Fruit fly (Drosophila melanogaster) whole organism, embryonic: ENCODE data around the gene CAH16.

ENCODE experiments used
- CG9876 ChIP-seq: fragments of 200-800 bp; sonication (Bioruptor generic); optimal IDR thresholded peaks from 2 replicates; lab custom pipeline; 2016; ENCODE audit warnings: missing biosample characterization, missing genetic modification characterization
- ham ChIP-seq: fragments of 200-800 bp; sonication (Bioruptor generic); IDR thresholded peaks from 2 replicates; pipeline ENCODE4 v1.3.6; 2022; ENCODE audit warnings: missing biosample characterization, missing genetic modification characterization

- TF ChIP-seq CG9876 (GFP tag; lab: Kevin White, UChicago): no peak
- TF ChIP-seq ham: no peak
Measured at dm6 chr3R:31270783-31271427, 10.9 kb downstream of the CAH16 start.
